Worm (Caenorhabditis elegans) whole organism, L4 larva: ENCODE data around the gene C49A9.2.

Experiments used
- aly-2 ChIP-seq: sonication (generic microtip); optimal IDR thresholded peaks from 2 replicates; lab custom pipeline; 2018; ENCODE audit warnings: missing biosample characterization, missing genetic modification characterization
- mep-1 ChIP-seq: fragments of 150-350 bp; sonication (generic microtip); optimal IDR thresholded peaks from 3 replicates; lab custom pipeline; 2014; ENCODE audit warnings: missing biosample characterization, missing genetic modification characterization
- nhr-11 ChIP-seq: fragments of 150-350 bp; optimal IDR thresholded peaks from 2 replicates; lab custom pipeline; 2014; ENCODE audit warnings: missing biosample characterization, missing genetic modification characterization
- nhr-76 ChIP-seq: fragments of 150-350 bp; optimal IDR thresholded peaks from 2 replicates; lab custom pipeline; 2014; ENCODE audit warnings: missing biosample characterization, missing genetic modification characterization

DNA sequence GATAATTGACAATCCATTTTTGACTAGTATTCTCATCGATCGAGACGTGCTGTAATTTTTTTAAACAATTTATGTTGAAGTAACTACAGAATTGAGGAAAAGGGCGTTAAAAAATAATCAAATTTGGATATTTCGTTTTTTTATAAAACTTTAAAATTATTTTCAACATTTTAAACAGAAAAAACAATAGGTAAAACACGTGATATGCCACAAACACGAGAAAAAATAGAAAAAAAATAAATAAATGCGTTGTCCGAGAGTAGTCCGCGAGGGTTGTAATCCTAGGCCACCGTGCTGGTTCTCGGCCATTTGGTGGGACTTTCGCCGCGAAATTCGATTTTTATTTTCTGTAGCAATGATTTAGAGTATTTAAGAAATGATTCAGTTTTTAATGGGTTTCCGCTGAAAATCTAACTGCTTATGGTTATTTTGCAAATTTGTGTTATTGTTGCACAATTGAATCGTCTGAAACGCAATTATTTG is 18.9 kb upstream of the C49A9.2 start, which contains the start of gene C49A9.10:
- TF ChIP-seq mep-1: peak; percentile 76
- TF ChIP-seq nhr-76 (tag; lab: Kevin White, UChicago): no peak
- TF ChIP-seq aly-2 (tag; lab: Kevin White, UChicago): no peak
- peak; percentile 3 for TF ChIP-seq nhr-11 (tag; lab: Kevin White, UChicago)
